Fruit fly (Drosophila melanogaster) whole organism, prepupa: Measurements from ENCODE around the gene Sp1.
A peak's percentile ranks its signal among the peaks of the same experiment; 100 is the strongest.

ENCODE experiments used
- CG10631 ChIP-seq: fragments of 200-800 bp; sonication (Bioruptor generic); optimal IDR thresholded peaks from 2 replicates; lab custom pipeline; 2016; ENCODE audit warnings: missing biosample characterization, missing genetic modification characterization
- CG3032 ChIP-seq: fragments of 200-800 bp; optimal IDR thresholded peaks from 2 replicates; lab custom pipeline; 2019; ENCODE audit warnings: missing biosample characterization, mild to moderate bottlenecking, missing genetic modification characterization, moderate library complexity
- CG4318 ChIP-seq: fragments of 200-800 bp; sonication (Bioruptor generic); optimal IDR thresholded peaks from 3 replicates; lab custom pipeline; 2017; ENCODE audit warnings: missing biosample characterization, mild to moderate bottlenecking, missing genetic modification characterization
- Lpt ChIP-seq: fragments of 200-800 bp; sonication (Bioruptor generic); optimal IDR thresholded peaks from 3 replicates; lab custom pipeline; 2016; ENCODE audit warnings: missing biosample characterization, missing genetic modification characterization
- net ChIP-seq: fragments of 200-800 bp; sonication (Bioruptor generic); optimal IDR thresholded peaks from 3 replicates; lab custom pipeline; 2016; ENCODE audit warnings: missing biosample characterization, missing genetic modification characterization
- spab ChIP-seq: fragments of 200-800 bp; sonication (Bioruptor generic); optimal IDR thresholded peaks from 2 replicates; lab custom pipeline; 2017; ENCODE audit warnings: missing biosample characterization, mild to moderate bottlenecking, missing genetic modification characterization, missing genetic modification reagents
- svp ChIP-seq: fragments of 200-800 bp; sonication (Bioruptor generic); peaks from one replicate; lab custom pipeline; 2016; ENCODE audit warnings: missing biosample characterization, missing genetic modification characterization

DNA sequence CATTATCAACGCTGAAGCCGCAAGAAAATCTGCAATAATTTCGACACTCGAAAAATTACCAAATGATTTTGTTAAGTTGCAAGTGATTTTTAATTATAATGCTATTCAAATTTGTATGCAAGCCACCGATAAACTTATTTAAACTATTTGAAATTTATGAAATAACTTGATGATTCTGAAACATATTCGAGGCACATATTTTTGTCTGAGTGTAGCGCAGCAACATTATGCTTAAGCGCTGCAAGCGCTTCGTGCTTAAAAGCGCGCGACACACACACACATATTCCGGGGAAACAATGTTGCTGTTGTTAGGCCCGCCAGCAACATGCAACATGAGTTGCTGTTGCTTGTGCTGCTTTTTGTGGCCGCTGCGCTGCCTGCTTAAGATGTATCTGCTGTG, 9.1 kb downstream of the Sp1 start:
- TF ChIP-seq CG3032 (tag; lab: Kevin White, UChicago): peak; percentile 54
- TF ChIP-seq CG10631 (GFP tag; lab: Kevin White, UChicago): peak; percentile 48
- TF ChIP-seq svp: peak; percentile 81
- peak; percentile 9 for TF ChIP-seq CG4318 (GFP tag; lab: Kevin White, UChicago)
- peak; percentile 24 for TF ChIP-seq net
- TF ChIP-seq spab (GFP tag; lab: Kevin White, UChicago): peak; percentile 39
- peak; percentile 20 for TF ChIP-seq Lpt (GFP tag; lab: Kevin White, UChicago)
